Worm (Caenorhabditis elegans) whole organism, early embryonic: ENCODE measurements around the gene F53B1.3.

Experiments used
- F13C5.2 ChIP-seq: sonication (generic microtip); optimal IDR thresholded peaks from 2 replicates; lab custom pipeline; 2017; ENCODE audit warnings: mild to moderate bottlenecking, missing genetic modification characterization, inconsistent platforms, missing compliant biosample characterization
- ama-1 ChIP-seq: fragments of 150-350 bp; optimal IDR thresholded peaks from 2 replicates; lab custom pipeline; 2014
- ceh-36 ChIP-seq: sonication (generic microtip); optimal IDR thresholded peaks from 2 replicates; lab custom pipeline; 2016; ENCODE audit warnings: missing genetic modification characterization, inconsistent platforms, missing compliant biosample characterization
- ets-7 ChIP-seq: sonication (generic microtip); optimal IDR thresholded peaks from 2 replicates; lab custom pipeline; 2016; ENCODE audit warnings: missing genotype, missing genetic modification characterization, missing compliant biosample characterization
- flt-1 ChIP-seq: fragments of 200-800 bp; sonication (Bioruptor generic); IDR thresholded peaks from 2 replicates; pipeline ENCODE4 v1.3.6; 2022; ENCODE audit warnings: missing genetic modification characterization, missing compliant biosample characterization
- hmbx-1 ChIP-seq: sonication (generic microtip); optimal IDR thresholded peaks from 2 replicates; lab custom pipeline; 2016; ENCODE audit warnings: mild to moderate bottlenecking, missing genetic modification characterization, missing compliant biosample characterization
- sea-1 ChIP-seq: fragments of 200-800 bp; sonication (Bioruptor generic); conservative IDR thresholded peaks from 2 replicates; pipeline ENCODE4 v1.3.6; 2022; ENCODE audit warnings: missing genetic modification characterization, missing compliant biosample characterization
- tbx-11 ChIP-seq: fragments of 200-800 bp; sonication (Bioruptor generic); IDR thresholded peaks from 2 replicates; pipeline ENCODE4 v1.3.6; 2022; ENCODE audit warnings: missing genetic modification characterization, missing compliant biosample characterization
- tra-4 ChIP-seq: sonication (generic microtip); optimal IDR thresholded peaks from 2 replicates; lab custom pipeline; 2017; ENCODE audit warnings: missing genetic modification characterization, missing compliant biosample characterization

- TF ChIP-seq F13C5.2 (tag; lab: Kevin White, UChicago) (no peak), flt-1 (GFP tag; lab: Robert Waterston, UW) (no peak), ceh-36 (tag; lab: Kevin White, UChicago) (no peak), ama-1 (lab: Kevin White, UChicago) (no peak), ets-7 (tag; lab: Kevin White, UChicago) (no peak), sea-1 (GFP tag; lab: Robert Waterston, UW) (no peak), hmbx-1 (no peak), tra-4 (tag; lab: Kevin White, UChicago) (no peak), tbx-11 (GFP tag; lab: Robert Waterston, UW) (no peak)
Observed at ce11 chrX:2140610-2141009, 35.2 kb downstream of the F53B1.3 start.
